Worm (Caenorhabditis elegans): ENCODE measurements around the gene hyls-1.
A peak's percentile ranks its signal among the peaks of the same experiment; 100 is the strongest.

The hyls-1 gene

DNA sequence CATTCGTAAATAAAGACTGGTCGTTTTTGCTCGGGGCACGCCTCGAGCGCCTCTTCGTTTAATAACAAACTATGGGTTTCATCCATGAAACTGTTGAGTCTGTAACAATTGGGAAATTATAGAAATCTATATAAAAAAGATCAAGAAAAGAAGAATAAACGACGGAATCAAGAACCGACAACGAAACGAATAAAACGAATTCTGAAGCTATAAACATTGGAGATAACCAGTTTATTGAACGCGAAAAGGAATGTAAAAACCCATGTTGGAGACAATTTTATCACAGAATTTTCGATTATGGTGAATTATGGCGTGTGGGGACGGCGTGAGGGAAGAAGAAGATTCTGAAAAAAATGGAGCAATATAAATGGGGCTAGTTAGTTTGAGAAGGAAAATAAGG lies 22.4 kb upstream of the hyls-1 start, which contains the start of gene soap-1:
soap-1 (minus strand) TSS at position 101 of the 400 bp plus-strand sequence.
- TF ChIP-seq zfh-2 (GFP tag; conservative IDR thresholded peaks at IDR 0.05) (no peak), snpc-3.4 (tag; optimal IDR thresholded peaks at IDR 0.05) (no peak), F37B4.10 (GFP tag; IDR thresholded peaks at IDR 0.05) (no peak), let-526 (GFP tag; IDR thresholded peaks at IDR 0.05) (no peak), C06A6.2 (GFP tag; conservative IDR thresholded peaks at IDR 0.05) (no peak)

ce11 chrV:7216016-7216415 lies 21.2 kb upstream of the hyls-1 start:
- TF ChIP-seq him-1 (tag; optimal IDR thresholded peaks at IDR 0.05) (no peak), hsf-1 (GFP tag; IDR thresholded peaks at IDR 0.05) (0 out of 2 replicates have a peak, but pooled peaks have one; percentile 22), madf-6 (GFP tag; IDR thresholded peaks at IDR 0.05) (no peak), unc-62 (GFP tag; optimal IDR thresholded peaks at IDR 0.05) (no peak), zfh-2 (GFP tag; conservative IDR thresholded peaks at IDR 0.05) (peak; percentile 71), K11D2.4 (GFP tag; IDR thresholded peaks at IDR 0.05) (no peak), lag-1 (GFP tag; IDR thresholded peaks at IDR 0.05) (no peak), cebp-1 (GFP tag; IDR thresholded peaks at IDR 0.05) (no peak), cebp-1 (tag; optimal IDR thresholded peaks at IDR 0.05) (peak; percentile 16), snpc-1.3 (tag; optimal IDR thresholded peaks at IDR 0.05; ENCODE audit: insufficient read depth) (no peak), dox-1 (GFP tag; IDR thresholded peaks at IDR 0.05) (peak; percentile 8; the same call in 1 of the 2 replicates), bed-1 (GFP tag; IDR thresholded peaks at IDR 0.05) (no peak), F22D6.2 (tag; optimal IDR thresholded peaks at IDR 0.05) (no peak), let-607 (tag; optimal IDR thresholded peaks at IDR 0.05) (no peak), gei-17 (GFP tag; optimal IDR thresholded peaks at IDR 0.05) (no peak), ccch-3 (GFP tag; optimal IDR thresholded peaks at IDR 0.05) (no peak), sdz-38 (tag; optimal IDR thresholded peaks at IDR 0.05) (no peak), ets-4 (GFP tag; optimal IDR thresholded peaks at IDR 0.05) (no peak)

ce11 chrV:7218988-7219387 lies 18.2 kb upstream of the hyls-1 start, which contains the start of gene C13F10.5:
TSS of gene C13F10.5 (minus strand) at chrV:7219088.
- TF ChIP-seq madf-6 (GFP tag; IDR thresholded peaks at IDR 0.05) (no peak), K12H6.12 (tag; optimal IDR thresholded peaks at IDR 0.05) (no peak), nhr-80 (tag; optimal IDR thresholded peaks at IDR 0.05) (no peak), nhr-90 (tag; optimal IDR thresholded peaks at IDR 0.05) (no peak), Y67H2A.10 (GFP tag; conservative IDR thresholded peaks at IDR 0.05) (no peak), ekl-4 (GFP tag; IDR thresholded peaks at IDR 0.05) (no peak), hlh-26 (GFP tag; conservative IDR thresholded peaks at IDR 0.05) (no peak), pbrm-1 (GFP tag; IDR thresholded peaks at IDR 0.05) (no peak), rpc-1 (optimal IDR thresholded peaks at IDR 0.05) (no peak), rpc-1 (tag; optimal IDR thresholded peaks at IDR 0.05) (no peak), sea-2 (GFP tag; IDR thresholded peaks at IDR 0.05) (no peak), C17E4.6 (GFP tag; IDR thresholded peaks at IDR 0.05) (no peak), lin-26 (GFP tag; IDR thresholded peaks at IDR 0.05) (no peak)

- TF ChIP-seq ztf-18 (tag; optimal IDR thresholded peaks at IDR 0.05), result peak; percentile 40
- no peak for TF ChIP-seq F37B4.10 (GFP tag; IDR thresholded peaks at IDR 0.05)
- 0 out of 2 replicates have a peak, but pooled peaks have one; percentile 70 for TF ChIP-seq madf-3 (GFP tag; IDR thresholded peaks at IDR 0.05)
- TF ChIP-seq cebp-1 (GFP tag; IDR thresholded peaks at IDR 0.05), result no peak
- TF ChIP-seq cebp-1 (tag; optimal IDR thresholded peaks at IDR 0.05), result peak; percentile 38
- peak; percentile 5 for TF ChIP-seq attf-5 (GFP tag; optimal IDR thresholded peaks at IDR 0.05)
- TF ChIP-seq madf-6 (GFP tag; IDR thresholded peaks at IDR 0.05), result peak; percentile 19; the same call in 1 of the 2 replicates
Observed at ce11 chrV:7220973-7221519, 16.1 kb upstream of the hyls-1 start, which contains the start of the genes C13F10.8, C13F10.6 and kxd-1. TSS of gene C13F10.8 (minus strand) at chrV:7221023. TSS of gene C13F10.6 (minus strand) at chrV:7221039. TSS of gene kxd-1 (plus strand) at chrV:7221469.

Measured in whole organism, young adult.